Fruit fly (Drosophila melanogaster) whole organism, prepupa: ENCODE data around the gene Fntb.

Experiments
- Blimp-1 ChIP-seq: fragments of 200-800 bp; sonication (Bioruptor generic); optimal IDR thresholded peaks from 3 replicates; lab custom pipeline; 2017; ENCODE audit warnings: missing biosample characterization, missing genetic modification characterization, mild to moderate bottlenecking, moderate library complexity, missing genetic modification reagents
- CG10669 ChIP-seq: fragments of 200-800 bp; sonication (Bioruptor generic); optimal IDR thresholded peaks from 3 replicates; lab custom pipeline; 2018; ENCODE audit warnings: missing biosample characterization, mild to moderate bottlenecking, missing genetic modification characterization, moderate library complexity
- CG11294 ChIP-seq: fragments of 200-800 bp; sonication (Bioruptor generic); IDR thresholded peaks from 2 replicates; pipeline ENCODE4 v1.3.6; 2022; ENCODE audit warnings: missing biosample characterization, missing genetic modification characterization
- CG11762 ChIP-seq: fragments of 200-800 bp; sonication (Bioruptor generic); optimal IDR thresholded peaks from 3 replicates; lab custom pipeline; 2016; ENCODE audit warnings: missing biosample characterization, missing genetic modification characterization; ENCODE audit not compliant: insufficient read depth
- CG11902 ChIP-seq: fragments of 200-800 bp; sonication (Bioruptor generic); optimal IDR thresholded peaks from 3 replicates; lab custom pipeline; 2016; ENCODE audit warnings: missing biosample characterization, missing genetic modification characterization
- CG15336 ChIP-seq: fragments of 200-800 bp; sonication (Bioruptor generic); IDR thresholded peaks from 2 replicates; pipeline ENCODE4 v1.3.6; 2022; ENCODE audit warnings: missing biosample characterization, missing genetic modification characterization
- CG1621 ChIP-seq: fragments of 200-800 bp; sonication (Bioruptor generic); optimal IDR thresholded peaks from 3 replicates; lab custom pipeline; 2018; ENCODE audit warnings: missing biosample characterization, mild to moderate bottlenecking, missing genetic modification characterization
- CG16779 ChIP-seq: fragments of 200-800 bp; sonication (Bioruptor generic); optimal IDR thresholded peaks from 3 replicates; lab custom pipeline; 2017; ENCODE audit warnings: missing biosample characterization, mild to moderate bottlenecking, missing genetic modification characterization
- CG31627 ChIP-seq: fragments of 200-800 bp; sonication (Bioruptor generic); optimal IDR thresholded peaks from 3 replicates; lab custom pipeline; 2016; ENCODE audit warnings: missing biosample characterization, missing genetic modification characterization
- CG32006 ChIP-seq: fragments of 200-800 bp; sonication (Bioruptor generic); optimal IDR thresholded peaks from 3 replicates; lab custom pipeline; 2017; ENCODE audit warnings: missing biosample characterization, mild to moderate bottlenecking, missing genetic modification characterization
- CG34406 ChIP-seq: fragments of 200-800 bp; sonication (Bioruptor generic); optimal IDR thresholded peaks from 3 replicates; lab custom pipeline; 2016; ENCODE audit warnings: missing biosample characterization, missing genetic modification characterization
- CG3919 ChIP-seq: fragments of 200-800 bp; sonication (Bioruptor generic); optimal IDR thresholded peaks from 3 replicates; lab custom pipeline; 2016; ENCODE audit warnings: missing biosample characterization, missing genetic modification characterization
- CG4318 ChIP-seq: fragments of 200-800 bp; sonication (Bioruptor generic); optimal IDR thresholded peaks from 3 replicates; lab custom pipeline; 2017; ENCODE audit warnings: missing biosample characterization, mild to moderate bottlenecking, missing genetic modification characterization
- CG6276 ChIP-seq: fragments of 200-800 bp; sonication (Bioruptor generic); optimal IDR thresholded peaks from 2 replicates; lab custom pipeline; 2017; ENCODE audit warnings: missing biosample characterization, mild to moderate bottlenecking, missing genetic modification characterization
- CG6792 ChIP-seq: fragments of 200-800 bp; sonication (Bioruptor generic); optimal IDR thresholded peaks from 3 replicates; lab custom pipeline; 2016; ENCODE audit warnings: missing biosample characterization, missing genetic modification characterization
- CG6808 ChIP-seq: fragments of 200-800 bp; sonication (Bioruptor generic); optimal IDR thresholded peaks from 3 replicates; lab custom pipeline; 2017; ENCODE audit warnings: missing biosample characterization, missing genetic modification characterization, mild to moderate bottlenecking, moderate library complexity, missing genetic modification reagents
- CG6854 ChIP-seq: fragments of 200-800 bp; sonication (Bioruptor generic); optimal IDR thresholded peaks from 2 replicates; lab custom pipeline; 2017; ENCODE audit warnings: missing biosample characterization, mild to moderate bottlenecking, missing genetic modification characterization
- CG8319 ChIP-seq: fragments of 200-800 bp; sonication (Bioruptor generic); optimal IDR thresholded peaks from 3 replicates; lab custom pipeline; 2016; ENCODE audit warnings: missing biosample characterization, missing genetic modification characterization
- CG8632 ChIP-seq: fragments of 200-800 bp; sonication (Bioruptor generic); optimal IDR thresholded peaks from 3 replicates; lab custom pipeline; 2016; ENCODE audit warnings: missing biosample characterization, missing genetic modification characterization
- Eip78C ChIP-seq: fragments of 200-800 bp; sonication (Bioruptor generic); peaks from one replicate; lab custom pipeline; 2016; ENCODE audit warnings: missing biosample characterization, missing genetic modification characterization
- Gug ChIP-seq: fragments of 200-800 bp; sonication (Bioruptor generic); IDR thresholded peaks from 2 replicates; pipeline ENCODE4 v1.3.6; 2022; ENCODE audit warnings: missing biosample characterization, missing genetic modification characterization
- Hr4 ChIP-seq: fragments of 200-800 bp; sonication (Bioruptor generic); optimal IDR thresholded peaks from 3 replicates; lab custom pipeline; 2016; ENCODE audit warnings: missing biosample characterization, missing genetic modification characterization
- OdsH ChIP-seq: fragments of 200-800 bp; sonication (Bioruptor generic); optimal IDR thresholded peaks from 3 replicates; lab custom pipeline; 2016; ENCODE audit warnings: missing biosample characterization, missing genetic modification characterization
- Sox14 ChIP-seq: fragments of 200-800 bp; sonication (Bioruptor generic); optimal IDR thresholded peaks from 3 replicates; lab custom pipeline; 2016; ENCODE audit warnings: missing biosample characterization, missing genetic modification characterization
- Sox15 ChIP-seq: fragments of 200-800 bp; sonication (Bioruptor generic); optimal IDR thresholded peaks from 3 replicates; lab custom pipeline; 2016; ENCODE audit warnings: missing biosample characterization, missing genetic modification characterization
- acj6 ChIP-seq: fragments of 200-800 bp; sonication (Bioruptor generic); optimal IDR thresholded peaks from 3 replicates; lab custom pipeline; 2016; ENCODE audit warnings: missing biosample characterization, missing genetic modification characterization
- cyc ChIP-seq: fragments of 200-800 bp; sonication (Bioruptor generic); optimal IDR thresholded peaks from 3 replicates; lab custom pipeline; 2016; ENCODE audit warnings: missing biosample characterization, missing genetic modification characterization
- eg ChIP-seq: fragments of 200-800 bp; sonication (Bioruptor generic); IDR thresholded peaks from 3 replicates; pipeline ENCODE4 v1.3.6; 2022; ENCODE audit warnings: missing biosample characterization, missing genetic modification characterization
- esn ChIP-seq: fragments of 200-800 bp; sonication (Bioruptor generic); optimal IDR thresholded peaks from 2 replicates; lab custom pipeline; 2016; ENCODE audit warnings: missing biosample characterization, mild to moderate bottlenecking, missing genetic modification characterization, moderate library complexity
- fd85E ChIP-seq: fragments of 200-800 bp; sonication (Bioruptor generic); optimal IDR thresholded peaks from 3 replicates; lab custom pipeline; 2016; ENCODE audit warnings: missing biosample characterization, missing genetic modification characterization
- net ChIP-seq: fragments of 200-800 bp; sonication (Bioruptor generic); optimal IDR thresholded peaks from 3 replicates; lab custom pipeline; 2016; ENCODE audit warnings: missing biosample characterization, missing genetic modification characterization
- pdm3 ChIP-seq: fragments of 200-800 bp; sonication (Bioruptor generic); optimal IDR thresholded peaks from 3 replicates; lab custom pipeline; 2016; ENCODE audit warnings: missing biosample characterization, missing genetic modification characterization
- salr ChIP-seq, 2 experiments: fragments of 200-800 bp; sonication (Bioruptor generic); optimal IDR thresholded peaks; 3 replicates each; lab custom pipeline; 2016 to 2018; ENCODE audit warnings: missing biosample characterization in 2 of 2, missing genetic modification characterization in 2 of 2, mild to moderate bottlenecking in 1 of 2
- ss ChIP-seq, 2 experiments: fragments of 200-800 bp; sonication (Bioruptor generic); optimal IDR thresholded peaks; 2 replicates in 1 of 2; 3 replicates in 1 of 2; lab custom pipeline; 2017 to 2018; ENCODE audit warnings: mild to moderate bottlenecking in 2 of 2, missing biosample characterization in 2 of 2, missing genetic modification characterization in 2 of 2, moderate library complexity in 1 of 2
- vri ChIP-seq: fragments of 200-800 bp; sonication (Bioruptor generic); optimal IDR thresholded peaks from 3 replicates; lab custom pipeline; 2016; ENCODE audit warnings: missing biosample characterization, mild to moderate bottlenecking, missing genetic modification characterization

Fntb gene

DNA sequence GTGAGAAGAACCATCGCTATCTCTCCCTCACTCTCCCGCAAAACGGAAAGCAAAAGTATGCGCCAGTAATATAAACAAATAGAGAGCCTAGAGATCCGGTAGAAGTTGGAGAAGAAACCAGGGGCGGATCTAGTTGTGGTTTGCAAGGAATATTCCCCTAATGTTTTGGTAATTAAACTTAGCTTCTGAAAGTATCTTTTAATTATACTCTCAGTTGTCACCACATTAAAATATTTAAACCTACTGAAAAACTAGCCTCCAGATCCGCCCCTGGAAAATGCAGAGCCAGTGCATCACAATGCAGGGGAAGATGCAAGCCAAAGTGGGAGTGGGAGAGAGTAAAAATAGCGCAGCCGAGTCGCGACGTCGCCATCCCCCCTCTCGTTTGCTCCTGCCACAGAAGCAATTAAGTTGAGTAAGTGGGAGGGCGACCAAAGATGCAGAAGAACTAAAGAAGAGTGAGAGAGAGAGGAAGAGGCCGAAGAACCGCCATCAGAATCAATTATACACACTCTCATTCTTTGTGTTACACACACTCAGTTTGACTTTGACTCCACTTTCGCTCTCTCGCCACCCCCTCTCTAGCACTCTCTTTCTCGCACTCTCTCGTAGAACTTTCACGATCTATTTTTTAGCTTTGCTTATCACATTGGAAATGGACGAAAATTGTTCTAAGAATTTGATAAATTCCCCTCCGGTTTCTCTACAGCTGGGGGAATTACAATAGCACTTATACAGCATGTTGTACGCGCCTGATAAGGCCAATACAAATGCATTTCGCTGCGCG lies 16.6 kb downstream of the Fntb start (continued):
- peak; percentile 99 for TF ChIP-seq CG11902 (GFP tag; lab: Kevin White, UChicago)
- TF ChIP-seq CG10669, result peak; percentile 99
- peak; percentile 76 for TF ChIP-seq fd85E (GFP tag; lab: Kevin White, UChicago)
- TF ChIP-seq acj6 (GFP tag; lab: Kevin White, UChicago), result peak; percentile 98
- peak; percentile 99 for TF ChIP-seq CG32006
- peak; percentile 92 for TF ChIP-seq CG31627 (GFP tag; lab: Kevin White, UChicago)
- TF ChIP-seq cyc, result peak; percentile 95
- peak; percentile 37 for TF ChIP-seq CG6854 (GFP tag; lab: Kevin White, UChicago)
- peak; percentile 98 for TF ChIP-seq CG4318
- TF ChIP-seq pdm3 (GFP tag; lab: Kevin White, UChicago), result peak; percentile 99

DNA sequence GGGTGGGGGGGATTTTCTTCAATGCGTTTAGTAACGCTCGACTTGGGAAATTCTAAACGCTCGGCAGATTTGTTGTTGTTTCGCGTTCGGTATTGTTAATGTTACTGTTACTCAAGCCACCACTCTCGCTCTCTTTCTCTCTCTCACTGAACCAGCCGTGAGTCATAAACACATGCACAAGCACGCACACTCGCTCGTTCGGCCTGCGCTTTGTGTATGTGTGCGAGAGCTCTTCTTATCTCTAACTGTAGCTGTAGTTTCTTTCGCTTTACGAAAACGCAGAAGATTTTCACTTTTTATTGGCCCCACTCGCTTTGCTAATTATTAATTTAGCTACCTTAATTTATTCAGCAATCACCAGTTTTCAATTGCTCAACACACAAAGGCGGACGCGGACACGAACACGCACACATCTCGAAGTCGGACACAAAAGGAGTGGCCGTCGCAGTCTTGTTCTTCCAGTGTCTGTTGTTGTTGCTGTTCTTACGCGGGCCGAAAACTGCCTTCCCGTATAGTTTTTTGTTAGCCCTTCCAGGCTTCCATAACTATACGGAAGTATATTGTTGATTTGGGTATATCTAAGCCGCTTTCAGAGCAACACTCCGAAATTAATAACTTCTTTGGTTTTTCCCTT lies 20.3 kb downstream of the Fntb start:
- TF ChIP-seq Eip78C (GFP tag; lab: Kevin White, UChicago) (peak; percentile 45), ss (GFP tag; optimal IDR thresholded peaks at IDR 0.05; lab: Kevin White, UChicago) (peak in 1 of 2 experiments; percentile 40), CG15336 (GFP tag; lab: Robert Waterston, UW) (0 out of 2 replicates have a peak, but pooled peaks have one; percentile 26), CG3919 (GFP tag; lab: Kevin White, UChicago) (no peak), CG10669 (no peak), net (GFP tag; lab: Kevin White, UChicago) (no peak), CG6854 (GFP tag; lab: Kevin White, UChicago) (peak; percentile 46), Blimp-1 (GFP tag; lab: Kevin White, UChicago) (peak; percentile 20), CG6808 (no peak), CG8319 (GFP tag; lab: Kevin White, UChicago) (no peak), CG11294 (GFP tag; lab: Robert Waterston, UW) (no peak), vri (peak; percentile 24), Sox14 (peak; percentile 40)

DNA sequence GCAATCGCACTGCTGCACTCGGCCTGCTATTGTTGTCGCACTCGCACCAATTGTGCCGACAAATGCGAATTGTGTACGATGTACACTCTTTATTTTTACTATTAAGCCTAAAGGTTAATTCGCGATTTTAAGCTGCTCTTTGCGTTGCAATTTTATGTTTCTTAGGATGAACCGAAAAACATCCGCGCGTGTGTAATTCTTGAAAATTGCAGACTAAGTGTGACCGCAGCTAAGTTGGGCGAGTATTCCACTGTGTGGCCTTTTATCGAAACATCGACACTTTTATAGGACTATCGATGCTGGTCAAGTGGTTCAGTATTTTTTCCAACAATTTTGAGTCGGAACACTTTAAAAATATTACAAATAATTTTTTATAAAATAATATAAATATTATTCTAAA lies 20.8 kb downstream of the Fntb start, which contains the start of gene Pak3:
Gene Pak3 (minus strand): TSS at position 225 of the 400 bp plus-strand sequence.
- TF ChIP-seq Sox15 (no peak), fd85E (GFP tag; lab: Kevin White, UChicago) (no peak), CG6854 (GFP tag; lab: Kevin White, UChicago) (peak; percentile 16), CG6808 (no peak), acj6 (GFP tag; lab: Kevin White, UChicago) (no peak), eg (GFP tag; lab: Robert Waterston, UW) (no peak), esn (no peak)

- TF ChIP-seq Hr4 (GFP tag; lab: Kevin White, UChicago) (no peak), salr (GFP tag; optimal IDR thresholded peaks at IDR 0.05; lab: Kevin White, UChicago) (no peak), CG8319 (GFP tag; lab: Kevin White, UChicago) (no peak), Sox14 (no peak), CG31627 (GFP tag; lab: Kevin White, UChicago) (no peak), Gug (GFP tag; lab: Robert Waterston, UW) (no peak), CG6792 (GFP tag; lab: Kevin White, UChicago) (no peak), CG8632 (GFP tag; lab: Kevin White, UChicago) (no peak), CG11762 (no peak), CG1621 (no peak), CG4318 (no peak), CG3919 (GFP tag; lab: Kevin White, UChicago) (no peak), CG6276 (GFP tag; lab: Kevin White, UChicago) (no peak), CG34406 (no peak), CG16779 (tag; lab: Kevin White, UChicago) (no peak), OdsH (GFP tag; lab: Kevin White, UChicago) (no peak)
Observed at dm6 chr3R:16454192-16454591, 21.4 kb downstream of the Fntb start, which contains the start of gene CG10405. TSS of gene CG10405 (plus strand) at chr3R:16454492.
